Worm (Caenorhabditis elegans) whole organism, young adult: ENCODE results near the gene frpr-10.

Experiments used
- B0019.2 ChIP-seq: fragments of 200-800 bp; sonication (Bioruptor generic); conservative IDR thresholded peaks from 2 replicates; pipeline ENCODE4 v1.3.6; 2022; ENCODE audit warnings: missing genetic modification reagents, missing genetic modification characterization, missing compliant biosample characterization
- B0261.1 ChIP-seq: sonication (generic microtip); optimal IDR thresholded peaks from 2 replicates; lab custom pipeline; 2016; ENCODE audit warnings: mild to moderate bottlenecking, missing genetic modification characterization, moderate library complexity, missing compliant biosample characterization
- D2030.7 ChIP-seq: fragments of 200-800 bp; sonication (Bioruptor generic); IDR thresholded peaks from 2 replicates; pipeline ENCODE4 v1.3.6; 2022; ENCODE audit warnings: missing genetic modification reagents, missing genetic modification characterization, missing compliant biosample characterization
- F10E7.11 ChIP-seq: sonication (generic microtip); optimal IDR thresholded peaks from 2 replicates; lab custom pipeline; 2017; ENCODE audit warnings: mild to moderate bottlenecking, missing genetic modification characterization, moderate library complexity, missing compliant biosample characterization
- F23B12.7 ChIP-seq: sonication (generic microtip); optimal IDR thresholded peaks from 2 replicates; lab custom pipeline; 2017; ENCODE audit warnings: missing genetic modification characterization, mild to moderate bottlenecking, missing compliant biosample characterization, antibody characterized with exemption, moderate library complexity; ENCODE audit not compliant: insufficient read depth
- F33H1.4 ChIP-seq: fragments of 200-800 bp; sonication (Bioruptor generic); IDR thresholded peaks from 2 replicates; pipeline ENCODE4 v1.3.6; 2022; ENCODE audit warnings: missing genetic modification reagents, missing genetic modification characterization, missing compliant biosample characterization
- F49E8.2 ChIP-seq: sonication (generic microtip); optimal IDR thresholded peaks from 3 replicates; lab custom pipeline; 2017; ENCODE audit warnings: missing genetic modification characterization, mild to moderate bottlenecking, missing compliant biosample characterization, antibody characterized with exemption, moderate library complexity; ENCODE audit not compliant: insufficient read depth
- F57A8.1 ChIP-seq: fragments of 200-800 bp; sonication (Bioruptor generic); optimal IDR thresholded peaks from 2 replicates; lab custom pipeline; 2018; ENCODE audit warnings: mild to moderate bottlenecking, missing genetic modification characterization, moderate library complexity, missing compliant biosample characterization
- K11D2.4 ChIP-seq: fragments of 200-800 bp; sonication (Bioruptor generic); IDR thresholded peaks from 2 replicates; pipeline ENCODE4 v1.3.6; 2022; ENCODE audit warnings: missing genetic modification reagents, missing genetic modification characterization, missing compliant biosample characterization
- T07F8.4 ChIP-seq: sonication (generic microtip); optimal IDR thresholded peaks from 2 replicates; lab custom pipeline; 2016; ENCODE audit warnings: mild to moderate bottlenecking, missing genetic modification characterization, moderate library complexity, missing compliant biosample characterization
- T26A5.8 ChIP-seq: sonication (generic microtip); optimal IDR thresholded peaks from 2 replicates; lab custom pipeline; 2016; ENCODE audit warnings: missing genetic modification characterization, missing compliant biosample characterization
- Y53F4B.3 ChIP-seq: fragments of 200-800 bp; sonication (Bioruptor generic); IDR thresholded peaks from 2 replicates; pipeline ENCODE4 v1.3.6; 2022; ENCODE audit warnings: missing genetic modification reagents, missing genetic modification characterization, missing compliant biosample characterization
- Y79H2A.3 ChIP-seq: fragments of 200-800 bp; sonication (Bioruptor generic); conservative IDR thresholded peaks from 2 replicates; pipeline ENCODE4 v1.3.6; 2022; ENCODE audit warnings: missing genetic modification reagents, missing genetic modification characterization, missing compliant biosample characterization
- atf-7 ChIP-seq: sonication (generic microtip); optimal IDR thresholded peaks from 2 replicates; lab custom pipeline; 2017; ENCODE audit warnings: mild to moderate bottlenecking, missing genetic modification characterization, missing compliant biosample characterization
- athp-1 ChIP-seq: sonication (generic microtip); optimal IDR thresholded peaks from 2 replicates; lab custom pipeline; 2017; ENCODE audit warnings: mild to moderate bottlenecking, missing genetic modification characterization, missing compliant biosample characterization
- attf-5 ChIP-seq: fragments of 200-800 bp; sonication (Bioruptor generic); optimal IDR thresholded peaks from 2 replicates; lab custom pipeline; 2018; ENCODE audit warnings: mild to moderate bottlenecking, missing genetic modification characterization, missing compliant biosample characterization
- ceh-100 ChIP-seq: fragments of 200-800 bp; sonication (Bioruptor generic); IDR thresholded peaks from 2 replicates; pipeline ENCODE4 v1.3.6; 2022; ENCODE audit warnings: missing genetic modification reagents, missing genetic modification characterization, missing compliant biosample characterization
- ceh-58 ChIP-seq: fragments of 200-800 bp; sonication (Bioruptor generic); IDR thresholded peaks from 2 replicates; pipeline ENCODE4 v1.3.6; 2022; ENCODE audit warnings: missing genetic modification characterization, missing compliant biosample characterization
- ceh-91 ChIP-seq: fragments of 200-800 bp; sonication (Bioruptor generic); IDR thresholded peaks from 2 replicates; pipeline ENCODE4 v1.3.6; 2022; ENCODE audit warnings: missing genetic modification reagents, missing genetic modification characterization, missing compliant biosample characterization
- die-1 ChIP-seq: sonication (generic microtip); optimal IDR thresholded peaks from 2 replicates; lab custom pipeline; 2016; ENCODE audit warnings: missing genotype, mild to moderate bottlenecking, missing genetic modification characterization, missing compliant biosample characterization
- dox-1 ChIP-seq: fragments of 200-800 bp; sonication (Bioruptor generic); IDR thresholded peaks from 2 replicates; pipeline ENCODE4 v1.3.6; 2022; ENCODE audit warnings: missing genetic modification reagents, missing genetic modification characterization, missing compliant biosample characterization
- egl-18 ChIP-seq: fragments of 200-800 bp; sonication (Bioruptor generic); IDR thresholded peaks from 2 replicates; pipeline ENCODE4 v1.3.6; 2022; ENCODE audit warnings: missing genetic modification reagents, missing genetic modification characterization, missing compliant biosample characterization
- egrh-3 ChIP-seq: fragments of 200-800 bp; sonication (Bioruptor generic); IDR thresholded peaks from 2 replicates; pipeline ENCODE4 v1.3.6; 2022; ENCODE audit warnings: missing genetic modification reagents, missing genetic modification characterization, missing compliant biosample characterization
- ets-4 ChIP-seq: fragments of 200-800 bp; sonication (Bioruptor generic); optimal IDR thresholded peaks from 2 replicates; lab custom pipeline; 2018; ENCODE audit warnings: mild to moderate bottlenecking, missing genetic modification characterization, missing compliant biosample characterization
- fkh-3 ChIP-seq: sonication (generic microtip); optimal IDR thresholded peaks from 2 replicates; lab custom pipeline; 2016; ENCODE audit warnings: mild to moderate bottlenecking, missing genetic modification characterization, missing compliant biosample characterization
- him-1 ChIP-seq: sonication (generic microtip); optimal IDR thresholded peaks from 2 replicates; lab custom pipeline; 2016; ENCODE audit warnings: missing genotype, missing genetic modification reagents, missing genetic modification characterization, missing compliant biosample characterization
- hlh-12 ChIP-seq: sonication (generic microtip); optimal IDR thresholded peaks from 2 replicates; lab custom pipeline; 2016; ENCODE audit warnings: missing genetic modification characterization, missing compliant biosample characterization
- hmg-1.2 ChIP-seq: fragments of 200-800 bp; sonication (Bioruptor generic); IDR thresholded peaks from 2 replicates; pipeline ENCODE4 v1.3.6; 2022; ENCODE audit warnings: missing genetic modification reagents, missing genetic modification characterization, missing compliant biosample characterization
- lin-40 ChIP-seq: sonication (generic microtip); optimal IDR thresholded peaks from 2 replicates; lab custom pipeline; 2016; ENCODE audit warnings: missing genetic modification characterization, mild to moderate bottlenecking, missing compliant biosample characterization, missing genotype, missing genetic modification reagents
- lsl-1 ChIP-seq: fragments of 200-800 bp; sonication (Bioruptor generic); optimal IDR thresholded peaks from 2 replicates; lab custom pipeline; 2018; ENCODE audit warnings: mild to moderate bottlenecking, missing genetic modification characterization, moderate library complexity, missing compliant biosample characterization
- madf-10 ChIP-seq: sonication (generic microtip); optimal IDR thresholded peaks from 2 replicates; lab custom pipeline; 2016; ENCODE audit warnings: mild to moderate bottlenecking, missing genetic modification characterization, missing compliant biosample characterization
- mes-4 ChIP-seq: sonication (generic microtip); optimal IDR thresholded peaks from 2 replicates; lab custom pipeline; 2016; ENCODE audit warnings: missing genotype, missing genetic modification characterization, missing compliant biosample characterization
- mxl-1 ChIP-seq: sonication (generic microtip); optimal IDR thresholded peaks from 2 replicates; lab custom pipeline; 2016; ENCODE audit warnings: missing genetic modification characterization, missing compliant biosample characterization
- nfya-1 ChIP-seq: sonication (generic microtip); optimal IDR thresholded peaks from 2 replicates; lab custom pipeline; 2017; ENCODE audit warnings: antibody characterized with exemption, missing compliant biosample characterization, missing genetic modification characterization, borderline replicate concordance; ENCODE audit not compliant: insufficient read depth
- nhr-120 ChIP-seq: fragments of 200-800 bp; sonication (Bioruptor generic); IDR thresholded peaks from 2 replicates; pipeline ENCODE4 v1.3.6; 2022; ENCODE audit warnings: missing genetic modification characterization, missing compliant biosample characterization
- repo-1 ChIP-seq: sonication (generic microtip); optimal IDR thresholded peaks from 2 replicates; lab custom pipeline; 2017; ENCODE audit warnings: mild to moderate bottlenecking, missing genetic modification characterization, missing compliant biosample characterization
- rpc-1 ChIP-seq, 2 experiments: fragments of 150-350 bp in 1 of 2; sonication (generic microtip) in 1 of 2; optimal IDR thresholded peaks; 2 replicates each; lab custom pipeline; 2014 to 2018; ENCODE audit warnings: missing biosample characterization in 1 of 2, missing genetic modification characterization in 1 of 2, missing genetic modification reagents in 1 of 2, missing genotype in 1 of 2
- somi-1 ChIP-seq: fragments of 200-800 bp; sonication (Bioruptor generic); optimal IDR thresholded peaks from 2 replicates; lab custom pipeline; 2018; ENCODE audit warnings: mild to moderate bottlenecking, missing genetic modification characterization, missing compliant biosample characterization
- tbp1 ChIP-seq: fragments of 200-800 bp; sonication (Bioruptor generic); optimal IDR thresholded peaks from 2 replicates; lab custom pipeline; 2018; ENCODE audit warnings: mild to moderate bottlenecking, missing genetic modification characterization, missing compliant biosample characterization
- tlf-1 ChIP-seq: fragments of 200-800 bp; sonication (Bioruptor generic); optimal IDR thresholded peaks from 2 replicates; lab custom pipeline; 2018; ENCODE audit warnings: mild to moderate bottlenecking, missing genetic modification characterization, missing compliant biosample characterization
- ztf-22 ChIP-seq: fragments of 200-800 bp; sonication (Bioruptor generic); optimal IDR thresholded peaks from 2 replicates; lab custom pipeline; 2018; ENCODE audit warnings: mild to moderate bottlenecking, missing genetic modification characterization, moderate library complexity, missing compliant biosample characterization
- ztf-26 ChIP-seq: sonication (generic microtip); optimal IDR thresholded peaks from 2 replicates; lab custom pipeline; 2017; ENCODE audit warnings: missing genetic modification characterization, missing compliant biosample characterization

Gene frpr-10

ce11 chrIV:7931873-7932272, 25.7 kb upstream of the frpr-10 start:
- no peak for TF ChIP-seq egl-18 (GFP tag; lab: Robert Waterston, UW)
- TF ChIP-seq F10E7.11, result no peak
- no peak for TF ChIP-seq somi-1 (GFP tag; lab: Kevin White, UChicago)
- no peak for TF ChIP-seq lin-40
- TF ChIP-seq hlh-12, result no peak
- no peak for TF ChIP-seq T07F8.4 (tag; lab: Kevin White, UChicago)
- no peak for TF ChIP-seq lsl-1 (GFP tag; lab: Kevin White, UChicago)
- TF ChIP-seq T26A5.8 (tag; lab: Kevin White, UChicago), result no peak
- no peak for TF ChIP-seq F23B12.7 (tag; lab: Kevin White, UChicago)
- TF ChIP-seq ceh-91 (GFP tag; lab: Robert Waterston, UW), result no peak
- no peak for TF ChIP-seq nfya-1 (tag; lab: Kevin White, UChicago)
- no peak for TF ChIP-seq B0019.2 (GFP tag; lab: Robert Waterston, UW)
- no peak for TF ChIP-seq attf-5

ce11 chrIV:7933733-7934132, 23.9 kb upstream of the frpr-10 start, which contains the start of gene bbs-2:
Gene bbs-2 (plus strand): TSS chrIV:7934033.
- TF ChIP-seq F33H1.4 (GFP tag; lab: Robert Waterston, UW), result no peak
- no peak for TF ChIP-seq B0261.1 (tag; lab: Kevin White, UChicago)
- TF ChIP-seq K11D2.4 (GFP tag; lab: Robert Waterston, UW), result no peak
- TF ChIP-seq ztf-26, result no peak
- no peak for TF ChIP-seq mxl-1 (tag; lab: Kevin White, UChicago)
- TF ChIP-seq hmg-1.2 (GFP tag; lab: Robert Waterston, UW), result no peak
- no peak for TF ChIP-seq mes-4
- TF ChIP-seq F57A8.1 (GFP tag; lab: Kevin White, UChicago), result no peak
- TF ChIP-seq Y79H2A.3, result no peak
- no peak for TF ChIP-seq tlf-1 (GFP tag; lab: Kevin White, UChicago)
- TF ChIP-seq athp-1 (tag; lab: Kevin White, UChicago), result no peak
- no peak for TF ChIP-seq ztf-22 (GFP tag; lab: Kevin White, UChicago)
- TF ChIP-seq ets-4, result no peak
- TF ChIP-seq egl-18 (GFP tag; lab: Robert Waterston, UW), result no peak
- TF ChIP-seq D2030.7 (GFP tag; lab: Robert Waterston, UW), result no peak
- TF ChIP-seq madf-10 (tag; lab: Kevin White, UChicago), result no peak
- no peak for TF ChIP-seq repo-1 (tag; lab: Kevin White, UChicago)
- TF ChIP-seq F49E8.2 (tag; lab: Kevin White, UChicago), result no peak

DNA sequence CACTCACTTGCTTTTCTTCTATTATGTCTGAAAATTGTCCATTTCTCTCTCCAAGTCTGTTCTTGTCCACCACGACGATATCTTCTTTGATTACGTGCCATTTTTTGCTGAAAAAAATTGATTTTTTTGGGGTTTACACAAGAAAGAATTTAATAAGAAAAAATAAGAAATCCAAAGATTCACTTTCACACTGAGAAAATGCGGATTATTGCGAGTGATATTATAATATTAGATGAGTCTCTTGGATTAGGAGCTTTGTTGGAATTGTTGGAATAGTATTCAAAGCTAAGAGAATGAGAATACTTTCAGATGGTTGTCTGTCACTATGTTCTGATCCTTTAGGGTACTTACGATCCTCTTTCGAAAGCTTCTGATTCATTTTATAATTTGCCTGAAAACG, 18.8 kb upstream of the frpr-10 start, which contains the start of gene F20D12.7:
TSS of gene F20D12.7 (minus strand) at position 101 of the 400 bp plus-strand sequence.
- TF ChIP-seq nhr-120 (GFP tag; lab: Robert Waterston, UW) (no peak), egrh-3 (no peak), ceh-100 (no peak), ceh-58 (GFP tag; lab: Robert Waterston, UW) (no peak), T07F8.4 (tag; lab: Kevin White, UChicago) (no peak), Y53F4B.3 (no peak), dox-1 (no peak), madf-10 (tag; lab: Kevin White, UChicago) (no peak), tbp1 (no peak), mes-4 (no peak), rpc-1 (optimal IDR thresholded peaks at IDR 0.05; lab: Kevin White, UChicago) (no peak), rpc-1 (tag; optimal IDR thresholded peaks at IDR 0.05; lab: Kevin White, UChicago) (no peak), him-1 (tag; lab: Kevin White, UChicago) (no peak), atf-7 (tag; lab: Kevin White, UChicago) (no peak), fkh-3 (no peak), die-1 (tag; lab: Kevin White, UChicago) (no peak)
